Worm (Caenorhabditis elegans) whole organism, L4/young adult: Measurements from ENCODE around the gene stt-3.

Source experiments
- W03F9.2 ChIP-seq: fragments of 150-350 bp; optimal IDR thresholded peaks from 2 replicates; lab custom pipeline; 2014; ENCODE audit warnings: missing biosample characterization, missing genetic modification characterization
- dao-5 ChIP-seq: sonication (generic microtip); optimal IDR thresholded peaks from 2 replicates; lab custom pipeline; 2016; ENCODE audit warnings: missing genotype, missing genetic modification characterization, moderate library complexity, missing compliant biosample characterization
- him-1 ChIP-seq: sonication (generic microtip); optimal IDR thresholded peaks from 2 replicates; lab custom pipeline; 2016; ENCODE audit warnings: missing genotype, missing genetic modification reagents, missing genetic modification characterization, missing compliant biosample characterization

DNA sequence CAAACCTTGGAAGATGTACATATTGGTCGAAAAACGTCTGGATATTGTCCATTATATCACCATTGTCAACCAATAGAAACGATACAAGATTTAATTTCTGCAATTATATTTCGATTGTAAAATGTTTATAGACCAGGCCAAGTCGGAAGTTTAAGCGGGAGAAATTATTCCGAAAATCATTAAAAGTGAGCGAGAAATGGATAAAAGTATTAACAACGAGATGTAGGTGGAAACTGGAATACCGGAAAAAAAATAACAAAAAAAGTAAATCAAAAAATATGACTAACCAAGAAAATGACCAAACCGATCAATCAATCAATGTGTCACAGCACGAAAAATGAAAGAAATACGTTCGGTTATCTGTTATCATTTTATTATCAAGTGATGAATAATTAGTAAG is 38.8 kb downstream of the stt-3 start, which contains the start of gene F47D12.6:
- TF ChIP-seq him-1 (no peak), dao-5 (no peak), W03F9.2 (tag; lab: Kevin White, UChicago) (no peak)
